Fruit fly (Drosophila melanogaster) whole organism, prepupa: Measurements from ENCODE around the gene ab.

Experiments used
- Blimp-1 ChIP-seq: fragments of 200-800 bp; sonication (Bioruptor generic); optimal IDR thresholded peaks from 3 replicates; lab custom pipeline; 2017; ENCODE audit warnings: missing biosample characterization, missing genetic modification characterization, mild to moderate bottlenecking, moderate library complexity, missing genetic modification reagents
- CG7368 ChIP-seq: fragments of 200-800 bp; sonication (Bioruptor generic); optimal IDR thresholded peaks from 3 replicates; lab custom pipeline; 2016; ENCODE audit warnings: missing biosample characterization, missing genetic modification characterization
- CG8119 ChIP-seq: fragments of 200-800 bp; sonication (Bioruptor generic); IDR thresholded peaks from 3 replicates; pipeline ENCODE4 v1.3.6; 2022; ENCODE audit warnings: missing biosample characterization, missing genetic modification characterization
- CG8319 ChIP-seq: fragments of 200-800 bp; sonication (Bioruptor generic); optimal IDR thresholded peaks from 3 replicates; lab custom pipeline; 2016; ENCODE audit warnings: missing biosample characterization, missing genetic modification characterization
- CG8632 ChIP-seq: fragments of 200-800 bp; sonication (Bioruptor generic); optimal IDR thresholded peaks from 3 replicates; lab custom pipeline; 2016; ENCODE audit warnings: missing biosample characterization, missing genetic modification characterization
- Eip93F ChIP-seq: fragments of 200-800 bp; sonication (Bioruptor generic); optimal IDR thresholded peaks from 2 replicates; lab custom pipeline; 2016; ENCODE audit warnings: missing biosample characterization, mild to moderate bottlenecking, missing genetic modification characterization
- Ets96B ChIP-seq: fragments of 200-800 bp; optimal IDR thresholded peaks from 2 replicates; lab custom pipeline; 2019; ENCODE audit warnings: missing biosample characterization, mild to moderate bottlenecking, missing genetic modification characterization, moderate library complexity
- Hr4 ChIP-seq: fragments of 200-800 bp; sonication (Bioruptor generic); optimal IDR thresholded peaks from 3 replicates; lab custom pipeline; 2016; ENCODE audit warnings: missing biosample characterization, missing genetic modification characterization
- Lpt ChIP-seq: fragments of 200-800 bp; sonication (Bioruptor generic); optimal IDR thresholded peaks from 3 replicates; lab custom pipeline; 2016; ENCODE audit warnings: missing biosample characterization, missing genetic modification characterization
- Met ChIP-seq: fragments of 200-800 bp; sonication (Bioruptor generic); optimal IDR thresholded peaks from 3 replicates; lab custom pipeline; 2016; ENCODE audit warnings: missing biosample characterization, missing genetic modification characterization
- Sox102F ChIP-seq: fragments of 200-800 bp; sonication (Bioruptor generic); optimal IDR thresholded peaks from 2 replicates; lab custom pipeline; 2016; ENCODE audit warnings: missing biosample characterization, mild to moderate bottlenecking, missing genetic modification characterization
- eg ChIP-seq: fragments of 200-800 bp; sonication (Bioruptor generic); IDR thresholded peaks from 3 replicates; pipeline ENCODE4 v1.3.6; 2022; ENCODE audit warnings: missing biosample characterization, missing genetic modification characterization
- fd85E ChIP-seq: fragments of 200-800 bp; sonication (Bioruptor generic); optimal IDR thresholded peaks from 3 replicates; lab custom pipeline; 2016; ENCODE audit warnings: missing biosample characterization, missing genetic modification characterization

- TF ChIP-seq CG8119 (GFP tag; lab: Robert Waterston, UW) = 0 out of 3 replicates have a peak, but pooled peaks have one; percentile 23
- TF ChIP-seq Met (GFP tag; lab: Kevin White, UChicago) = no peak
- no peak for TF ChIP-seq Lpt (GFP tag; lab: Kevin White, UChicago)
- no peak for TF ChIP-seq CG7368 (GFP tag; lab: Kevin White, UChicago)
- no peak for TF ChIP-seq Eip93F (GFP tag; lab: Kevin White, UChicago)
- TF ChIP-seq Sox102F (GFP tag; lab: Kevin White, UChicago) = no peak
- peak; percentile 50 for TF ChIP-seq Hr4
- peak; percentile 11 for TF ChIP-seq Ets96B (tag; lab: Kevin White, UChicago)
- TF ChIP-seq CG8632 (GFP tag; lab: Kevin White, UChicago) = no peak
- no peak for TF ChIP-seq fd85E (GFP tag; lab: Kevin White, UChicago)
- TF ChIP-seq Blimp-1 (GFP tag; lab: Kevin White, UChicago) = no peak
- peak; percentile 2 for TF ChIP-seq CG8319 (GFP tag; lab: Kevin White, UChicago)
- peak; percentile 41; the same call in 1 of the 3 replicates for TF ChIP-seq eg (GFP tag; lab: Robert Waterston, UW)
These were observed 58.6 kb downstream of the ab start, which contains the start of gene cmet for dm6 chr2L:11268933-11269631.
